Fruit fly (Drosophila melanogaster) Kc167 (cell line): Measurements from ENCODE around the gene alphaKap4.

Experiments
- Myc ChIP-seq: fragments of >200 bp; optimal IDR thresholded peaks from 2 replicates; lab custom pipeline; 2017; ENCODE audit warnings: missing external identifiers
- h ChIP-seq: fragments of >200 bp; optimal IDR thresholded peaks from 3 replicates; lab custom pipeline; 2018; ENCODE audit warnings: missing external identifiers
- insv ChIP-seq: fragments of >200 bp; optimal IDR thresholded peaks from 3 replicates; lab custom pipeline; 2018; ENCODE audit warnings: missing external identifiers
- psq ChIP-seq: fragments of >200 bp; optimal IDR thresholded peaks from 2 replicates; lab custom pipeline; 2017; ENCODE audit warnings: missing external identifiers
- ttk ChIP-seq: sonication (Bioruptor generic); optimal IDR thresholded peaks from 2 replicates; lab custom pipeline; 2017; ENCODE audit warnings: missing external identifiers

dm6 chr3L:5975785-5976120, 35.1 kb downstream of the alphaKap4 start, which contains the start of gene CG10479:
- no peak for TF ChIP-seq psq
- TF ChIP-seq insv (lab: Kevin White, UChicago), result no peak
- no peak for TF ChIP-seq ttk (lab: Kevin White, UChicago)
- no peak for TF ChIP-seq h (lab: Kevin White, UChicago)
- TF ChIP-seq Myc, result no peak
